Worm (Caenorhabditis elegans) whole organism, young adult: ENCODE data around the gene mpdu-1.

Experiments used
- B0035.1 ChIP-seq: sonication (generic microtip); optimal IDR thresholded peaks from 2 replicates; lab custom pipeline; 2016; ENCODE audit warnings: missing genetic modification characterization, mild to moderate bottlenecking, missing compliant biosample characterization, missing genotype, missing genetic modification reagents
- D2030.7 ChIP-seq: fragments of 200-800 bp; sonication (Bioruptor generic); IDR thresholded peaks from 2 replicates; pipeline ENCODE4 v1.3.6; 2022; ENCODE audit warnings: missing genetic modification reagents, missing genetic modification characterization, missing compliant biosample characterization
- F23B12.7 ChIP-seq: sonication (generic microtip); optimal IDR thresholded peaks from 2 replicates; lab custom pipeline; 2017; ENCODE audit warnings: missing genetic modification characterization, mild to moderate bottlenecking, missing compliant biosample characterization, antibody characterized with exemption, moderate library complexity; ENCODE audit not compliant: insufficient read depth
- F52B5.7 ChIP-seq: sonication (generic microtip); optimal IDR thresholded peaks from 2 replicates; lab custom pipeline; 2016; ENCODE audit warnings: mild to moderate bottlenecking, missing genetic modification characterization, missing compliant biosample characterization
- F57A8.1 ChIP-seq: fragments of 200-800 bp; sonication (Bioruptor generic); optimal IDR thresholded peaks from 2 replicates; lab custom pipeline; 2018; ENCODE audit warnings: mild to moderate bottlenecking, missing genetic modification characterization, moderate library complexity, missing compliant biosample characterization
- T07F8.4 ChIP-seq: sonication (generic microtip); optimal IDR thresholded peaks from 2 replicates; lab custom pipeline; 2016; ENCODE audit warnings: mild to moderate bottlenecking, missing genetic modification characterization, moderate library complexity, missing compliant biosample characterization
- ZK185.1 ChIP-seq: sonication (generic microtip); optimal IDR thresholded peaks from 2 replicates; lab custom pipeline; 2016; ENCODE audit warnings: mild to moderate bottlenecking, missing genetic modification characterization, missing compliant biosample characterization; ENCODE audit not compliant: poor library complexity, severe bottlenecking
- akir-1 ChIP-seq: fragments of 200-800 bp; sonication (Bioruptor generic); optimal IDR thresholded peaks from 2 replicates; lab custom pipeline; 2018; ENCODE audit warnings: mild to moderate bottlenecking, missing genetic modification characterization, moderate library complexity, missing compliant biosample characterization
- aptf-2 ChIP-seq: fragments of 200-800 bp; sonication (Bioruptor generic); conservative IDR thresholded peaks from 2 replicates; pipeline ENCODE4 v1.3.6; 2022; ENCODE audit warnings: missing genetic modification reagents, missing genetic modification characterization, missing compliant biosample characterization
- aptf-3 ChIP-seq: fragments of 200-800 bp; sonication (Bioruptor generic); IDR thresholded peaks from 2 replicates; pipeline ENCODE4 v1.3.6; 2022; ENCODE audit warnings: missing genetic modification characterization, missing compliant biosample characterization
- atf-7 ChIP-seq: sonication (generic microtip); optimal IDR thresholded peaks from 2 replicates; lab custom pipeline; 2017; ENCODE audit warnings: mild to moderate bottlenecking, missing genetic modification characterization, missing compliant biosample characterization
- ccch-3 ChIP-seq: fragments of 200-800 bp; sonication (Bioruptor generic); optimal IDR thresholded peaks from 2 replicates; lab custom pipeline; 2018; ENCODE audit warnings: mild to moderate bottlenecking, missing genetic modification characterization, missing compliant biosample characterization
- ceh-100 ChIP-seq: fragments of 200-800 bp; sonication (Bioruptor generic); IDR thresholded peaks from 2 replicates; pipeline ENCODE4 v1.3.6; 2022; ENCODE audit warnings: missing genetic modification reagents, missing genetic modification characterization, missing compliant biosample characterization
- ceh-27 ChIP-seq: fragments of 200-800 bp; sonication (Bioruptor generic); optimal IDR thresholded peaks from 2 replicates; lab custom pipeline; 2018; ENCODE audit warnings: mild to moderate bottlenecking, missing genetic modification characterization, moderate library complexity, missing compliant biosample characterization
- ceh-58 ChIP-seq: fragments of 200-800 bp; sonication (Bioruptor generic); IDR thresholded peaks from 2 replicates; pipeline ENCODE4 v1.3.6; 2022; ENCODE audit warnings: missing genetic modification characterization, missing compliant biosample characterization
- chd-7 ChIP-seq: sonication (generic microtip); optimal IDR thresholded peaks from 2 replicates; lab custom pipeline; 2016; ENCODE audit warnings: mild to moderate bottlenecking, missing genetic modification characterization, moderate library complexity, missing compliant biosample characterization
- egl-18 ChIP-seq: fragments of 200-800 bp; sonication (Bioruptor generic); IDR thresholded peaks from 2 replicates; pipeline ENCODE4 v1.3.6; 2022; ENCODE audit warnings: missing genetic modification reagents, missing genetic modification characterization, missing compliant biosample characterization
- fkh-3 ChIP-seq: sonication (generic microtip); optimal IDR thresholded peaks from 2 replicates; lab custom pipeline; 2016; ENCODE audit warnings: mild to moderate bottlenecking, missing genetic modification characterization, missing compliant biosample characterization
- gei-17 ChIP-seq: fragments of 200-800 bp; sonication (Bioruptor generic); optimal IDR thresholded peaks from 2 replicates; lab custom pipeline; 2018; ENCODE audit warnings: mild to moderate bottlenecking, missing genetic modification characterization, missing compliant biosample characterization
- hlh-12 ChIP-seq: sonication (generic microtip); optimal IDR thresholded peaks from 2 replicates; lab custom pipeline; 2016; ENCODE audit warnings: missing genetic modification characterization, missing compliant biosample characterization
- hmg-1.2 ChIP-seq: fragments of 200-800 bp; sonication (Bioruptor generic); IDR thresholded peaks from 2 replicates; pipeline ENCODE4 v1.3.6; 2022; ENCODE audit warnings: missing genetic modification reagents, missing genetic modification characterization, missing compliant biosample characterization
- hmg-20 ChIP-seq: fragments of 200-800 bp; sonication (Bioruptor generic); IDR thresholded peaks from 2 replicates; pipeline ENCODE4 v1.3.6; 2022; ENCODE audit warnings: missing genetic modification reagents, missing genetic modification characterization, missing compliant biosample characterization
- lag-1 ChIP-seq: fragments of 200-800 bp; sonication (Bioruptor generic); IDR thresholded peaks from 2 replicates; pipeline ENCODE4 v1.3.6; 2022; ENCODE audit warnings: missing genetic modification reagents, missing genetic modification characterization, missing compliant biosample characterization
- let-607 ChIP-seq, 2 experiments: fragments of 200-800 bp in 1 of 2; sonication (Bioruptor generic) in 1 of 2; sonication (generic microtip) in 1 of 2; optimal IDR thresholded peaks; 2 replicates each; lab custom pipeline; 2016 to 2018; ENCODE audit warnings: mild to moderate bottlenecking in 2 of 2, missing compliant biosample characterization in 2 of 2, missing genetic modification characterization in 2 of 2, moderate library complexity in 2 of 2, missing genotype in 1 of 2
- madf-6 ChIP-seq: fragments of 200-800 bp; sonication (Bioruptor generic); IDR thresholded peaks from 2 replicates; pipeline ENCODE4 v1.3.6; 2022; ENCODE audit warnings: missing genetic modification reagents, missing genetic modification characterization, missing compliant biosample characterization
- mel-28 ChIP-seq: sonication (generic microtip); optimal IDR thresholded peaks from 2 replicates; lab custom pipeline; 2016; ENCODE audit warnings: borderline replicate concordance, mild to moderate bottlenecking, missing genetic modification characterization, missing compliant biosample characterization
- nfyb-1 ChIP-seq: fragments of 200-800 bp; sonication (Bioruptor generic); IDR thresholded peaks from 2 replicates; pipeline ENCODE4 v1.3.6; 2022; ENCODE audit warnings: missing genetic modification reagents, missing genetic modification characterization, missing compliant biosample characterization
- nhr-80 ChIP-seq: sonication (generic microtip); optimal IDR thresholded peaks from 2 replicates; lab custom pipeline; 2016; ENCODE audit warnings: missing genetic modification characterization, missing compliant biosample characterization
- nhr-90 ChIP-seq: sonication (generic microtip); optimal IDR thresholded peaks from 2 replicates; lab custom pipeline; 2016; ENCODE audit warnings: missing genotype, mild to moderate bottlenecking, missing genetic modification characterization, missing compliant biosample characterization
- rec-8 ChIP-seq, 2 experiments: sonication (generic microtip); optimal IDR thresholded peaks; 2 replicates each; lab custom pipeline; 2016; ENCODE audit warnings: mild to moderate bottlenecking in 2 of 2, missing genetic modification characterization in 2 of 2, missing genetic modification reagents in 2 of 2, missing genotype in 2 of 2, missing biosample characterization in 1 of 2, missing compliant biosample characterization in 1 of 2, moderate library complexity in 1 of 2
- snpc-1.1 ChIP-seq: sonication (generic microtip); optimal IDR thresholded peaks from 2 replicates; lab custom pipeline; 2017; ENCODE audit warnings: missing genetic modification characterization, mild to moderate bottlenecking, missing compliant biosample characterization, antibody characterized with exemption, moderate library complexity, missing genotype, missing genetic modification reagents; ENCODE audit not compliant: insufficient read depth
- snpc-4 ChIP-seq, 5 experiments: fragments of 150-350 bp in 1 of 5; sonication (generic microtip) in 4 of 5; optimal IDR thresholded peaks; 2 replicates each; lab custom pipeline; 2014 to 2018; ENCODE audit warnings: missing genetic modification characterization in 5 of 5, missing biosample characterization in 3 of 5, antibody characterized with exemption in 2 of 5, mild to moderate bottlenecking in 2 of 5, missing compliant biosample characterization in 2 of 5, missing genotype in 2 of 5, moderate library complexity in 2 of 5, missing genetic modification reagents in 1 of 5
- somi-1 ChIP-seq: fragments of 200-800 bp; sonication (Bioruptor generic); optimal IDR thresholded peaks from 2 replicates; lab custom pipeline; 2018; ENCODE audit warnings: mild to moderate bottlenecking, missing genetic modification characterization, missing compliant biosample characterization
- sptf-2 ChIP-seq: fragments of 200-800 bp; sonication (Bioruptor generic); optimal IDR thresholded peaks from 2 replicates; lab custom pipeline; 2018; ENCODE audit warnings: mild to moderate bottlenecking, missing genetic modification characterization, missing compliant biosample characterization
- unc-62 ChIP-seq: fragments of 150-350 bp; optimal IDR thresholded peaks from 2 replicates; lab custom pipeline; 2014; ENCODE audit warnings: missing biosample characterization, missing genetic modification reagents, missing genetic modification characterization
- zfh-2 ChIP-seq: fragments of 200-800 bp; sonication (Bioruptor generic); conservative IDR thresholded peaks from 2 replicates; pipeline ENCODE4 v1.3.6; 2022; ENCODE audit warnings: missing genetic modification reagents, missing genetic modification characterization, missing compliant biosample characterization

Gene mpdu-1

DNA sequence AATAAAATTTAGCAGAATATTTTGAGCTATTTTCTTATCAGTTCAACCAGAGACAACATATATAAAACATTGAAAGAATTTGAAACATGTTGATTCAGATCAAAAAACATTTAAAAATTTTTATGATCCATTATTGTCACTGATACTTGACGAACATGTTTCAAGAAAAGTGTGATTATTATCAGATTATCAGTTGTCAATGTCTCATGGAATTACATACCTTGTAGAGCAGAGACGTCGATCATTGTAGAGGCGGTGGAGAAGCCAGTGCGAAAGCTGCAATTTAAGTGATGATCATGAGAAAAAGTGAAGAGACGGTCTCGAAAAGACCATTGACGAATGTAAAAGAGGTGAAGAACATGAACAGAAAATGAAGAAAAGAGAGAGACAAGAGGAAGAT, 43.4 kb upstream of the mpdu-1 start, which contains the start of gene F52E1.9:
F52E1.9 (minus strand) TSS at position 278 of the 400 bp plus-strand sequence.
- peak; percentile 83 for TF ChIP-seq nhr-80
- TF ChIP-seq ZK185.1 (tag; lab: Kevin White, UChicago): no peak
- peak; percentile 14 for TF ChIP-seq atf-7 (tag; lab: Kevin White, UChicago)

DNA sequence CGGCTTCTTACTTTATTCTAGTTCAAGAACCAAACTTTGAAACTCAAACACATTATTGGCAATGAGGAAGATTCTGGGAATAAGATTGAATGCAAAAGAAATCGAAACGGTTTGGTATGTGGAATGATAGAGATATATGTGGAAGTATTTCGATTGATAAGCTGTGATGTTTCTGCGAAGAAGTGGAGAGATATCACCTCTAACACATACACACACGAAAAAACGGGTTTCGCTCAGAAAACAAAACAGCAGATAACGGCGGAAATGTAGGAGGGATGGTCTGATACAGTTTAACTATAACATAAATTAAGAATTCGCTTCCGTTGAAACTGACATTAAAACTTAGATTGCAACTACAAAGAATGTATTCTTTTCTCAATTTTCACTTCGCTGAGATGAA, 42.3 kb upstream of the mpdu-1 start:
- TF ChIP-seq zfh-2 (GFP tag; lab: Robert Waterston, UW) (no peak), hlh-12 (no peak), unc-62 (GFP tag; lab: Kevin White, UChicago) (no peak), fkh-3 (tag; lab: Kevin White, UChicago) (no peak), B0035.1 (tag; lab: Kevin White, UChicago) (no peak)

DNA sequence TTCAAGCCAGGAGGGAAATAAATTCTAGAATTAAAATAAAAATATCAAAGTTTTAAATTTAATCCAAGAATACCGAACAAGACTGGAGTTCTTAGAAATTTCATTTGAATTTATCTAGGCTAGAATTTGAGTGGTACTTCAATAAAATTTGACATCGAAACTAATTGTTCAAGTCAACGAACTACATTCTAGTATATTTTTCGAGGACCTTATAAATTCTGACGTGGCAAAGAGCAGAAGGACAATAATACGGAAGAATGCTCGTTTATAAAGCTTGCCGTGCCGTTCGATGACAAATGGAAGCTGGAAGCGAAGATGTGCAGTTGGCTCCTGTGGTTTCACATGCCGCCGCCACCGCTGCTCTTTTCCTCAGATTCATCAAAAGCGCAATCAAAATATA, 41.8 kb upstream of the mpdu-1 start:
- TF ChIP-seq aptf-2 (GFP tag; lab: Robert Waterston, UW): no peak
- no peak for TF ChIP-seq hmg-1.2 (GFP tag; lab: Robert Waterston, UW)
- no peak for TF ChIP-seq lag-1
- no peak for TF ChIP-seq egl-18 (GFP tag; lab: Robert Waterston, UW)
- no peak for TF ChIP-seq nhr-80
- no peak for TF ChIP-seq rec-8 (tag; optimal IDR thresholded peaks at IDR 0.05; lab: Kevin White, UChicago)
- TF ChIP-seq, all 124 proteins: peak for 0

DNA sequence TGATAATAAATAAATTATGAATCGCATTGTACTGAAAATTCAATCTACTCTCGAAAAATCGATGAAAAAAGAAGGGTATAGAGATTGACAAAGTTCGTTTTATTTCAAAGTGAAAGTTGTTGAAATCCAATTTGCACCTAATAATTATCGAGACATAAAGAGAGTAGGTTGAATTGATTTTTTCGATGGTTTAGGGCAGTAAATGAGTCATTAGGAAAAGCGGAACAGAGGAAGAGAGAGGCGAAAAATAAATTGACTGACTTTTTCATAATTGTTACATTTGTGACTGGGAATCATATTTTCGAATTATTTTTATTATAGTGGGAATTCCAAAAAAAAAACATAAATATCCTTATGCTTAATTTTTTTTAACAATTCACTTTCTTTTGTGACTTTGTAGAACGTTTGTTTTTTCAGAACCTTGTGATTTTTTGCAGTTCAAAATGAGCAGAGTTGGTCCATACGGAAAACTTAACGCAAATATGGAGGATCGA, 35.4 kb upstream of the mpdu-1 start, which contains the start of the genes pho-6 and F52E1.3:
pho-6 (minus strand) TSS at position 101 of the 494 bp plus-strand sequence.
F52E1.3 (plus strand) TSS at position 444 of the 494 bp plus-strand sequence.
- TF ChIP-seq F57A8.1 (GFP tag; lab: Kevin White, UChicago) (no peak), sptf-2 (GFP tag; lab: Kevin White, UChicago) (no peak), snpc-1.1 (tag; lab: Kevin White, UChicago) (no peak), akir-1 (GFP tag; lab: Kevin White, UChicago) (no peak), nfyb-1 (no peak), ceh-58 (GFP tag; lab: Robert Waterston, UW) (no peak), snpc-4 (GFP tag; optimal IDR thresholded peaks at IDR 0.05; lab: Kevin White, UChicago) (no peak), snpc-4 (tag; optimal IDR thresholded peaks at IDR 0.05; lab: Kevin White, UChicago) (no peak)
- TF ChIP-seq, all 124 proteins: peak for 0

DNA sequence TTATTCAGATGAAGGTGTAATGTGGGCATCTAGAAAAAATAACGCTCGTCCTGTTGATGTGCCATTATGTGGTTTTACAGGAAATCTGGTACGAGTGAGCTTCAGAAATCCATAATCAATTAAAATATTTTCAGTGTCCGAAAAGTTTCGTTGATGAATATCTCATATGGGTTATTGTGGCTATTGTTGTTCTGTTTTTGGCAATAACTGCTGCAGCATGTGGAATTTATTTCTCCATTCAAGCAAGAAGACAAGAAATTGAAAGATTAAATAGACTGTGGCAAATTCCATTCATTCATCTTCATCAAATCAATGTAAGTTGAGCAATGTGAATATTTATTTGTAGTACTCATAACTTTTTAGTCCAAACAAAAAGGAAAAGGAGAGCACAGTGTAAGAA, 30.3 kb upstream of the mpdu-1 start:
- TF ChIP-seq D2030.7 (GFP tag; lab: Robert Waterston, UW): no peak
- TF ChIP-seq mel-28 (tag; lab: Kevin White, UChicago): no peak
- TF ChIP-seq ccch-3 (GFP tag; lab: Kevin White, UChicago): no peak
- no peak for TF ChIP-seq aptf-3 (GFP tag; lab: Robert Waterston, UW)
- no peak for TF ChIP-seq ceh-100 (GFP tag; lab: Robert Waterston, UW)
- no peak for TF ChIP-seq let-607 (tag; optimal IDR thresholded peaks at IDR 0.05; lab: Kevin White, UChicago)
- TF ChIP-seq ZK185.1 (tag; lab: Kevin White, UChicago): no peak
- no peak for TF ChIP-seq hmg-20 (GFP tag; lab: Robert Waterston, UW)
- no peak for TF ChIP-seq ceh-27 (GFP tag; lab: Kevin White, UChicago)
- TF ChIP-seq somi-1 (GFP tag; lab: Kevin White, UChicago): no peak
- TF ChIP-seq madf-6: no peak
- no peak for TF ChIP-seq nhr-90 (tag; lab: Kevin White, UChicago)
- TF ChIP-seq F23B12.7 (tag; lab: Kevin White, UChicago): no peak
- no peak for TF ChIP-seq F52B5.7 (tag; lab: Kevin White, UChicago)
- no peak for TF ChIP-seq T07F8.4 (tag; lab: Kevin White, UChicago)
- TF ChIP-seq chd-7 (tag; lab: Kevin White, UChicago): no peak
- TF ChIP-seq gei-17 (GFP tag; lab: Kevin White, UChicago): no peak
